Worm (Caenorhabditis elegans): Measurements from ENCODE around the gene H13N06.7.

DNA sequence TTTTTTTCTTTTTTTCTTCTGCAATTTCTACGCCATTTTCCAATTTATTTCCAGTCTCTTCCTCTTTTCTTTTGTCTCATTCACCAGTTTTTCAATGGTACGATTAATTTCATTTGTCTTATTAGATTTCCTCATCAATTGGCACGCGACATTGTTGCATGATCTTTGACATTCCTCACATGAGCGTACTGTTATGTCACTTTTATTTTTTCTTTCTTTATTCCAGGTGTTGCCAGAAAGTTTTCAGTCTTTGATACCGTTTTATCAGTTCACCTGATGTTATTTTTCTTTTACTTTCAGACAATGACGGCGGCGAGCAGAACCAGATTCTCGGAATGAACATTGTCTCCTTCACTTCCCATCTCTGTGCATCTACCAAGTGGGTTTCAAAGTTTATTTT is 34.4 kb downstream of the H13N06.7 start, which contains the start of the genes olrn-1 and C02C6.14:
- no peak for TF ChIP-seq ref-1 (GFP tag; conservative IDR thresholded peaks at IDR 0.05)
- TF ChIP-seq med-1 (GFP tag; optimal IDR thresholded peaks at IDR 0.05; ENCODE audit: insufficient read depth): no peak
- no peak for TF ChIP-seq ztf-23 (GFP tag; IDR thresholded peaks at IDR 0.05)
- TF ChIP-seq flt-1 (GFP tag; IDR thresholded peaks at IDR 0.05): no peak
- TF ChIP-seq tab-1 (GFP tag; IDR thresholded peaks at IDR 0.05): no peak

Data from whole organism, midembryonic.